Worm (Caenorhabditis elegans) whole organism, L1 larva: ENCODE results near the gene lpd-9.

Experiments used
- ama-1 ChIP-seq: fragments of 150-350 bp; optimal IDR thresholded peaks from 2 replicates; lab custom pipeline; 2014
- elt-3 ChIP-seq, 6 experiments: fragments of 150-350 bp in 1 of 6; sonication (generic microtip); optimal IDR thresholded peaks; 2 replicates each; lab custom pipeline; 2017 to 2018; ENCODE audit warnings: missing biosample characterization in 6 of 6, missing genetic modification characterization in 6 of 6, inconsistent platforms in 1 of 6
- nhr-20 ChIP-seq: sonication (generic microtip); optimal IDR thresholded peaks from 2 replicates; lab custom pipeline; 2016; ENCODE audit warnings: mild to moderate bottlenecking, missing genetic modification characterization, missing compliant biosample characterization
- sptf-1 ChIP-seq: fragments of 150-350 bp; optimal IDR thresholded peaks from 2 replicates; lab custom pipeline; 2014; ENCODE audit warnings: missing biosample characterization, missing genetic modification characterization
- vab-15 ChIP-seq: sonication (generic microtip); optimal IDR thresholded peaks from 2 replicates; lab custom pipeline; 2017; ENCODE audit warnings: missing genotype, mild to moderate bottlenecking, missing genetic modification characterization, missing compliant biosample characterization

DNA sequence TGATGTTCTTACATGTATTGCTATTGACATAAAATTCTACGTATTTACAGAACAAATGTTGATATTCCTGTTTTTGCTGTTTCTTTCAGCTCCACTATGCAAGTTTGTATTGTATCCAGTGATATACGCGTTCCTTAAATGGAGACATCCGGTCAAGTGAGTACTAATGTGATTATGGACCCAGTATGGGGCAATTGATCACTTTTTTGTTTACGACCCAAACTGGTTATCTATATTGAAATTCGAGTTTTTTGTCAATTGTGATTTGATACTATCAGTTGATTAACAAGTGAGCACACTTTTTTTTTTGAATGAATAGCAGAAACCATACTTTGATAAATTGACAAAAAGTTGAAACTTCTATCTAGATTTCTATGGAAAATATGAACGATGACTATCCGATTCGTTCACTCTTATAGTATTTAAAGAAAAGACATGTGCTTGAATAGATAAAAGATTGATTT, 2.8 kb downstream of the lpd-9 start, which contains the start of gene T21C9.6:
- TF ChIP-seq elt-3 (tag; optimal IDR thresholded peaks at IDR 0.05; lab: Kevin White, UChicago) = no peak
- no peak for TF ChIP-seq sptf-1 (tag; lab: Kevin White, UChicago)
- TF ChIP-seq vab-15 (tag; lab: Kevin White, UChicago) = no peak
- no peak for TF ChIP-seq ama-1
- no peak for TF ChIP-seq nhr-20 (tag; lab: Kevin White, UChicago)
